Fruit fly (Drosophila melanogaster): ENCODE results near the gene CG43318.

CG43318 gene

dm6 chr3R:15846234-15846633 lies 13.0 kb upstream of the CG43318 start, which contains the start of gene CG4546:
CG4546 (plus strand) TSS chr3R:15846534.
- TF ChIP-seq CG8159 (tag; optimal IDR thresholded peaks at IDR 0.05) (no peak), CG4496 (GFP tag; IDR thresholded peaks at IDR 0.05) (0 out of 3 replicates have a peak, but pooled peaks have one; percentile 23)

- TF ChIP-seq Ets98B (GFP tag; IDR thresholded peaks at IDR 0.05) (no peak), CG12605 (GFP tag; IDR thresholded peaks at IDR 0.05) (no peak), CG17806 (tag; optimal IDR thresholded peaks at IDR 0.05) (no peak), CG8301 (tag; optimal IDR thresholded peaks at IDR 0.05) (no peak), Pif1B (GFP tag; optimal IDR thresholded peaks at IDR 0.05) (no peak), CG32121 (GFP tag; IDR thresholded peaks at IDR 0.05) (no peak), CG10348 (GFP tag; IDR thresholded peaks at IDR 0.05) (no peak), rn (GFP tag; IDR thresholded peaks at IDR 0.05) (no peak), EcR (GFP tag; optimal IDR thresholded peaks at IDR 0.05) (no peak), CG13204 (GFP tag; optimal IDR thresholded peaks at IDR 0.05) (no peak), CG15710 (tag; optimal IDR thresholded peaks at IDR 0.05) (no peak), gl (tag; optimal IDR thresholded peaks at IDR 0.05) (no peak), CG34367 (tag; optimal IDR thresholded peaks at IDR 0.05) (no peak), CG8159 (tag; optimal IDR thresholded peaks at IDR 0.05) (no peak)
Observed at dm6 chr3R:15839294-15839693, 6.1 kb upstream of the CG43318 start, which contains the start of gene Pbp45. Pbp45 (minus strand) TSS chr3R:15839515.

dm6 chr3R:15836864-15837824 lies 3.9 kb upstream of the CG43318 start, which contains the start of the genes ND-23 and spn-E:
ND-23 (minus strand) TSS chr3R:15837117.
spn-E (plus strand) TSS chr3R:15837419.
- TF ChIP-seq CG15710 (tag; optimal IDR thresholded peaks at IDR 0.05) (peak; percentile 39), CG10348 (GFP tag; IDR thresholded peaks at IDR 0.05) (no peak), CG17806 (tag; optimal IDR thresholded peaks at IDR 0.05) (peak; percentile 14), CG4496 (GFP tag; IDR thresholded peaks at IDR 0.05) (0 out of 3 replicates have a peak, but pooled peaks have one; percentile 7), gl (tag; optimal IDR thresholded peaks at IDR 0.05) (no peak), rn (GFP tag; IDR thresholded peaks at IDR 0.05) (no peak)

- TF ChIP-seq CG4496 (GFP tag; IDR thresholded peaks at IDR 0.05): no peak
- no peak for TF ChIP-seq CG13204 (GFP tag; optimal IDR thresholded peaks at IDR 0.05)
- no peak for TF ChIP-seq CG8159 (tag; optimal IDR thresholded peaks at IDR 0.05)
- no peak for TF ChIP-seq Ets98B (GFP tag; IDR thresholded peaks at IDR 0.05)
- TF ChIP-seq CG10348 (GFP tag; IDR thresholded peaks at IDR 0.05): no peak
- no peak for TF ChIP-seq rn (GFP tag; IDR thresholded peaks at IDR 0.05)
- TF ChIP-seq D1 (tag; optimal IDR thresholded peaks at IDR 0.05): no peak
- TF ChIP-seq Pif1B (GFP tag; optimal IDR thresholded peaks at IDR 0.05): no peak
- TF ChIP-seq gl (tag; optimal IDR thresholded peaks at IDR 0.05): no peak
- TF ChIP-seq EcR (GFP tag; optimal IDR thresholded peaks at IDR 0.05): no peak
- no peak for TF ChIP-seq CG8301 (tag; optimal IDR thresholded peaks at IDR 0.05)
- TF ChIP-seq CG9948 (tag; optimal IDR thresholded peaks at IDR 0.05): no peak
- TF ChIP-seq CG32121 (GFP tag; IDR thresholded peaks at IDR 0.05): no peak
- no peak for TF ChIP-seq fd96Ca (GFP tag; IDR thresholded peaks at IDR 0.05)
- TF ChIP-seq Pif1A (GFP tag; optimal IDR thresholded peaks at IDR 0.05): no peak
- no peak for TF ChIP-seq CG34367 (tag; optimal IDR thresholded peaks at IDR 0.05)
- no peak for TF ChIP-seq CG12605 (GFP tag; IDR thresholded peaks at IDR 0.05)
Observed at dm6 chr3R:15834375-15835031, 1.3 kb upstream of the CG43318 start, which contains the start of the genes CG43317 and Arpc3A. CG43317 (minus strand) TSS chr3R:15834425. Arpc3A (plus strand) TSS chr3R:15834648.

- TF ChIP-seq CG8159 (tag; optimal IDR thresholded peaks at IDR 0.05) (no peak), Ets98B (GFP tag; IDR thresholded peaks at IDR 0.05) (no peak), CG17806 (tag; optimal IDR thresholded peaks at IDR 0.05) (no peak), Pif1B (GFP tag; optimal IDR thresholded peaks at IDR 0.05) (no peak), CG10348 (GFP tag; IDR thresholded peaks at IDR 0.05) (no peak), D1 (tag; optimal IDR thresholded peaks at IDR 0.05) (no peak)
Observed at dm6 chr3R:15832525-15832924, 707 bp downstream of the CG43318 start, which contains the start of gene rec. rec (minus strand) TSS chr3R:15832632.

dm6 chr3R:15827559-15827958 lies 5.7 kb downstream of the CG43318 start:
- no peak for TF ChIP-seq CG8301 (tag; optimal IDR thresholded peaks at IDR 0.05)
- TF ChIP-seq rn (GFP tag; IDR thresholded peaks at IDR 0.05): no peak
- peak; percentile 64 for TF ChIP-seq gl (tag; optimal IDR thresholded peaks at IDR 0.05)
- no peak for TF ChIP-seq CG10348 (GFP tag; IDR thresholded peaks at IDR 0.05)
- peak; percentile 51; the same call in 1 of the 3 replicates for TF ChIP-seq CG4496 (GFP tag; IDR thresholded peaks at IDR 0.05)
- TF ChIP-seq fd96Ca (GFP tag; IDR thresholded peaks at IDR 0.05): 0 out of 3 replicates have a peak, but pooled peaks have one; percentile 36
- TF ChIP-seq CG13204 (GFP tag; optimal IDR thresholded peaks at IDR 0.05): peak; percentile 79
- peak; percentile 80 for TF ChIP-seq CG9948 (tag; optimal IDR thresholded peaks at IDR 0.05)
- peak; percentile 39 for TF ChIP-seq Snoo (tag; optimal IDR thresholded peaks at IDR 0.05)
- TF ChIP-seq Pif1B (GFP tag; optimal IDR thresholded peaks at IDR 0.05): peak; percentile 66
- TF ChIP-seq Pif1A (GFP tag; optimal IDR thresholded peaks at IDR 0.05): no peak
- peak; percentile 61 for TF ChIP-seq D1 (tag; optimal IDR thresholded peaks at IDR 0.05)
- 0 out of 2 replicates have a peak, but pooled peaks have one; percentile 37 for TF ChIP-seq CG12605 (GFP tag; IDR thresholded peaks at IDR 0.05)
- no peak for TF ChIP-seq CG14655 (GFP tag; optimal IDR thresholded peaks at IDR 0.05)
- peak; percentile 23; the same call in 1 of the 2 replicates for TF ChIP-seq Ets98B (GFP tag; IDR thresholded peaks at IDR 0.05)
- TF ChIP-seq CG8159 (tag; optimal IDR thresholded peaks at IDR 0.05): peak; percentile 86
- no peak for TF ChIP-seq CG32121 (GFP tag; IDR thresholded peaks at IDR 0.05)
- peak; percentile 76 for TF ChIP-seq CG17806 (tag; optimal IDR thresholded peaks at IDR 0.05)
- TF ChIP-seq EcR (GFP tag; optimal IDR thresholded peaks at IDR 0.05): peak; percentile 94
- peak; percentile 88 for TF ChIP-seq CG15710 (tag; optimal IDR thresholded peaks at IDR 0.05)
- peak; percentile 78 for TF ChIP-seq CG34367 (tag; optimal IDR thresholded peaks at IDR 0.05)

Data from whole organism, pupa.